Fruit fly (Drosophila melanogaster) whole organism, embryonic: Measurements from ENCODE around the gene wuho.

Source experiments
- BEAF-32 ChIP-seq: fragments of 200-800 bp; sonication (Bioruptor generic); optimal IDR thresholded peaks from 3 replicates; lab custom pipeline; 2017; ENCODE audit warnings: missing biosample characterization, missing genetic modification characterization, mild to moderate bottlenecking, moderate library complexity, missing genetic modification reagents
- CG1024 ChIP-seq: fragments of 200-800 bp; sonication (Bioruptor generic); IDR thresholded peaks from 2 replicates; pipeline ENCODE4 v1.3.6; 2022; ENCODE audit warnings: missing biosample characterization, missing genetic modification characterization
- CG10267 ChIP-seq: fragments of 200-800 bp; sonication (Bioruptor generic); optimal IDR thresholded peaks from 2 replicates; lab custom pipeline; 2018; ENCODE audit warnings: missing biosample characterization, mild to moderate bottlenecking, missing genetic modification characterization, moderate library complexity
- CG10274 ChIP-seq: fragments of 200-800 bp; sonication (Bioruptor generic); optimal IDR thresholded peaks from 3 replicates; lab custom pipeline; 2017; ENCODE audit warnings: missing biosample characterization, mild to moderate bottlenecking, missing genetic modification characterization
- CG10462 ChIP-seq: fragments of 200-800 bp; sonication (Bioruptor generic); optimal IDR thresholded peaks from 2 replicates; lab custom pipeline; 2016; ENCODE audit warnings: missing biosample characterization, missing genetic modification characterization
- CG10543 ChIP-seq: fragments of 200-800 bp; sonication (Bioruptor generic); optimal IDR thresholded peaks from 3 replicates; lab custom pipeline; 2017; ENCODE audit warnings: missing biosample characterization, mild to moderate bottlenecking, missing genetic modification characterization, moderate library complexity
- CG11456 ChIP-seq: fragments of 200-800 bp; sonication (Bioruptor generic); IDR thresholded peaks from 3 replicates; pipeline ENCODE4 v1.3.6; 2022; ENCODE audit warnings: missing biosample characterization, missing genetic modification characterization
- CG11695 ChIP-seq: fragments of 200-800 bp; sonication (Bioruptor generic); IDR thresholded peaks from 3 replicates; pipeline ENCODE4 v1.3.6; 2022; ENCODE audit warnings: missing biosample characterization, missing genetic modification characterization
- CG12219 ChIP-seq: fragments of 200-800 bp; sonication (Bioruptor generic); optimal IDR thresholded peaks from 3 replicates; lab custom pipeline; 2018; ENCODE audit warnings: missing biosample characterization, mild to moderate bottlenecking, missing genetic modification characterization
- CG12769 ChIP-seq: fragments of 200-800 bp; sonication (Bioruptor generic); optimal IDR thresholded peaks from 2 replicates; lab custom pipeline; 2019; ENCODE audit warnings: missing biosample characterization, mild to moderate bottlenecking, missing genetic modification characterization, moderate library complexity
- CG12942 ChIP-seq: fragments of 200-800 bp; sonication (Bioruptor generic); optimal IDR thresholded peaks from 3 replicates; lab custom pipeline; 2016; ENCODE audit warnings: missing biosample characterization, missing genetic modification characterization
- CG13123 ChIP-seq: fragments of 200-800 bp; sonication (Bioruptor generic); optimal IDR thresholded peaks from 2 replicates; lab custom pipeline; 2016; ENCODE audit warnings: missing biosample characterization, missing genetic modification characterization
- CG13287 ChIP-seq: fragments of 200-800 bp; sonication (Bioruptor generic); IDR thresholded peaks from 2 replicates; pipeline ENCODE4 v1.3.6; 2022; ENCODE audit warnings: missing biosample characterization, missing genetic modification characterization; ENCODE audit not compliant: partially characterized antibody
- CG14667 ChIP-seq: fragments of 200-800 bp; sonication (Bioruptor generic); IDR thresholded peaks from 2 replicates; pipeline ENCODE4 v1.3.6; 2022; ENCODE audit warnings: missing biosample characterization, missing genetic modification characterization
- CG16813 ChIP-seq: fragments of 200-800 bp; sonication (Bioruptor generic); IDR thresholded peaks from 3 replicates; pipeline ENCODE4 v1.3.6; 2022; ENCODE audit warnings: missing biosample characterization, missing genetic modification characterization; ENCODE audit not compliant: partially characterized antibody
- CG18262 ChIP-seq: fragments of 200-800 bp; optimal IDR thresholded peaks from 3 replicates; lab custom pipeline; 2019; ENCODE audit warnings: missing biosample characterization, mild to moderate bottlenecking, missing genetic modification characterization, moderate library complexity
- CG2712 ChIP-seq: fragments of 200-800 bp; optimal IDR thresholded peaks from 3 replicates; lab custom pipeline; 2019; ENCODE audit warnings: missing biosample characterization, mild to moderate bottlenecking, missing genetic modification characterization, moderate library complexity
- CG30431 ChIP-seq: fragments of 200-800 bp; sonication (Bioruptor generic); optimal IDR thresholded peaks from 2 replicates; lab custom pipeline; 2017; ENCODE audit warnings: missing biosample characterization, missing genetic modification characterization
- CG6689 ChIP-seq: fragments of 200-800 bp; sonication (Bioruptor generic); IDR thresholded peaks from 2 replicates; pipeline ENCODE4 v1.3.6; 2022; ENCODE audit warnings: missing biosample characterization, missing genetic modification characterization
- CG7556 ChIP-seq: fragments of 200-800 bp; sonication (Bioruptor generic); optimal IDR thresholded peaks from 2 replicates; lab custom pipeline; 2017; ENCODE audit warnings: missing biosample characterization, mild to moderate bottlenecking, missing genetic modification characterization
- CG7928 ChIP-seq: fragments of 200-800 bp; sonication (Bioruptor generic); optimal IDR thresholded peaks from 2 replicates; lab custom pipeline; 2017; ENCODE audit warnings: missing biosample characterization, mild to moderate bottlenecking, missing genetic modification characterization
- CG8290 ChIP-seq, 3 experiments: fragments of 200-800 bp; sonication (Bioruptor generic); optimal IDR thresholded peaks; 2 replicates each; lab custom pipeline; 2016 to 2019; ENCODE audit warnings: missing biosample characterization in 3 of 3, missing genetic modification characterization in 3 of 3, mild to moderate bottlenecking in 2 of 3, moderate library complexity in 1 of 3
- CG8388 ChIP-seq: fragments of 200-800 bp; sonication (Bioruptor generic); optimal IDR thresholded peaks from 2 replicates; lab custom pipeline; 2019; ENCODE audit warnings: missing biosample characterization, mild to moderate bottlenecking, missing genetic modification characterization, moderate library complexity
- CG9727 ChIP-seq: fragments of 200-800 bp; sonication (Bioruptor generic); optimal IDR thresholded peaks from 3 replicates; lab custom pipeline; 2017; ENCODE audit warnings: missing biosample characterization, mild to moderate bottlenecking, missing genetic modification characterization
- CoRest ChIP-seq: fragments of 200-800 bp; sonication (Bioruptor generic); optimal IDR thresholded peaks from 3 replicates; lab custom pipeline; 2018; ENCODE audit warnings: missing biosample characterization, mild to moderate bottlenecking, missing genetic modification characterization, moderate library complexity
- Dip3 ChIP-seq: fragments of 200-800 bp; sonication (Bioruptor generic); optimal IDR thresholded peaks from 3 replicates; lab custom pipeline; 2016; ENCODE audit warnings: missing biosample characterization, missing genetic modification characterization
- Drgx ChIP-seq: fragments of 200-800 bp; sonication (Bioruptor generic); IDR thresholded peaks from 2 replicates; pipeline ENCODE4 v1.3.6; 2022; ENCODE audit warnings: missing biosample characterization, missing genetic modification characterization
- E2f1 ChIP-seq: fragments of 200-800 bp; sonication (Bioruptor generic); IDR thresholded peaks from 2 replicates; pipeline ENCODE4 v1.3.6; 2022; ENCODE audit warnings: missing biosample characterization, missing genetic modification characterization
- Ets65A ChIP-seq: fragments of 200-800 bp; sonication (Bioruptor generic); peaks from one replicate; lab custom pipeline; 2016; ENCODE audit warnings: missing biosample characterization, missing genetic modification characterization
- Gsc ChIP-seq: fragments of 200-800 bp; sonication (Bioruptor generic); IDR thresholded peaks from 2 replicates; pipeline ENCODE4 v1.3.6; 2022; ENCODE audit warnings: missing biosample characterization, missing genetic modification characterization
- H2.0 ChIP-seq: fragments of 200-800 bp; sonication (Bioruptor generic); IDR thresholded peaks from 2 replicates; pipeline ENCODE4 v1.3.6; 2022; ENCODE audit warnings: missing biosample characterization, missing genetic modification characterization
- HHEX ChIP-seq: fragments of 200-800 bp; sonication (Bioruptor generic); optimal IDR thresholded peaks from 3 replicates; lab custom pipeline; 2017; ENCODE audit warnings: missing biosample characterization, mild to moderate bottlenecking, missing genetic modification characterization, missing genetic modification reagents
- Hsf ChIP-seq: fragments of 200-800 bp; sonication (Bioruptor generic); optimal IDR thresholded peaks from 3 replicates; lab custom pipeline; 2016; ENCODE audit warnings: missing biosample characterization, missing genetic modification characterization
- Lpt ChIP-seq: fragments of >200 bp; optimal IDR thresholded peaks from 2 replicates; lab custom pipeline; 2018; ENCODE audit warnings: missing biosample characterization, missing genetic modification characterization
- MTF-1 ChIP-seq: fragments of 200-800 bp; sonication (Bioruptor generic); optimal IDR thresholded peaks from 2 replicates; lab custom pipeline; 2018; ENCODE audit warnings: missing biosample characterization, mild to moderate bottlenecking, missing genetic modification characterization, borderline replicate concordance
- Med ChIP-seq: fragments of 200-800 bp; sonication (Bioruptor generic); peaks from one replicate; lab custom pipeline; 2016; ENCODE audit warnings: missing biosample characterization, missing genetic modification characterization, mild to moderate bottlenecking, inconsistent platforms, moderate library complexity
- NC2β ChIP-seq: fragments of 200-800 bp; sonication (Bioruptor generic); optimal IDR thresholded peaks from 2 replicates; lab custom pipeline; 2016; ENCODE audit warnings: missing biosample characterization, missing genetic modification characterization
- Nf-YB ChIP-seq: fragments of 200-800 bp; sonication (Bioruptor generic); optimal IDR thresholded peaks from 3 replicates; lab custom pipeline; 2019; ENCODE audit warnings: missing biosample characterization, mild to moderate bottlenecking, missing genetic modification characterization, moderate library complexity
- NfI ChIP-seq: fragments of 200-800 bp; sonication (Bioruptor generic); optimal IDR thresholded peaks from 3 replicates; lab custom pipeline; 2018; ENCODE audit warnings: missing biosample characterization, mild to moderate bottlenecking, missing genetic modification characterization, moderate library complexity
- Oaz ChIP-seq: fragments of 200-800 bp; sonication (Bioruptor generic); IDR thresholded peaks from 2 replicates; pipeline ENCODE4 v1.3.6; 2022; ENCODE audit warnings: missing biosample characterization, missing genetic modification characterization
- Six4 ChIP-seq: fragments of 200-800 bp; sonication (Bioruptor generic); optimal IDR thresholded peaks from 2 replicates; lab custom pipeline; 2016; ENCODE audit warnings: missing biosample characterization, missing genetic modification characterization
- Xrp1 ChIP-seq: fragments of 200-800 bp; sonication (Bioruptor generic); IDR thresholded peaks from 2 replicates; pipeline ENCODE4 v1.3.6; 2022; ENCODE audit warnings: missing biosample characterization, missing genetic modification characterization
- aop ChIP-seq: fragments of 200-800 bp; sonication (Bioruptor generic); IDR thresholded peaks from 2 replicates; pipeline ENCODE4 v1.3.6; 2022; ENCODE audit warnings: missing biosample characterization, missing genetic modification characterization
- bcd ChIP-seq: fragments of 200-800 bp; sonication (Bioruptor generic); optimal IDR thresholded peaks from 2 replicates; lab custom pipeline; 2017; ENCODE audit warnings: missing biosample characterization, mild to moderate bottlenecking, missing genetic modification characterization
- bowl ChIP-seq: fragments of 200-800 bp; sonication (Bioruptor generic); IDR thresholded peaks from 2 replicates; pipeline ENCODE4 v1.3.6; 2022; ENCODE audit warnings: missing biosample characterization, missing genetic modification characterization
- ci ChIP-seq: fragments of 200-800 bp; sonication (Bioruptor generic); IDR thresholded peaks from 3 replicates; pipeline ENCODE4 v1.3.6; 2022; ENCODE audit warnings: missing biosample characterization, missing genetic modification characterization
- fd3F ChIP-seq: fragments of 200-800 bp; sonication (Bioruptor generic); optimal IDR thresholded peaks from 2 replicates; lab custom pipeline; 2018; ENCODE audit warnings: missing biosample characterization, mild to moderate bottlenecking, missing genetic modification characterization, moderate library complexity
- scrt ChIP-seq: fragments of 200-800 bp; sonication (Bioruptor generic); optimal IDR thresholded peaks from 2 replicates; lab custom pipeline; 2018; ENCODE audit warnings: missing biosample characterization, mild to moderate bottlenecking, missing genetic modification characterization, moderate library complexity
- toy ChIP-seq: fragments of 200-800 bp; sonication (Bioruptor generic); IDR thresholded peaks from 2 replicates; pipeline ENCODE4 v1.3.6; 2022; ENCODE audit warnings: missing biosample characterization, missing genetic modification characterization

The wuho gene

dm6 chrX:6267187-6267711 is 20.7 kb upstream of the wuho start, which contains the start of gene schlank (continued):
- TF ChIP-seq CG10267 (peak; percentile 39), H2.0 (peak; percentile 63), CG10543 (GFP tag; lab: Kevin White, UChicago) (peak; percentile 49), bcd (GFP tag; lab: Kevin White, UChicago) (peak; percentile 21), E2f1 (GFP tag; lab: Robert Waterston, UW) (peak; percentile 51; the same call in 1 of the 2 replicates), CG18262 (peak; percentile 53), Oaz (GFP tag; lab: Robert Waterston, UW) (peak; percentile 47), CoRest (tag; lab: Kevin White, UChicago) (peak; percentile 68), Hsf (peak; percentile 62), Drgx (GFP tag; lab: Robert Waterston, UW) (0 out of 2 replicates have a peak, but pooled peaks have one; percentile 29), Six4 (GFP tag; lab: Kevin White, UChicago) (peak; percentile 8), CG10462 (GFP tag; lab: Kevin White, UChicago) (peak; percentile 26), CG11456 (GFP tag; lab: Robert Waterston, UW) (peak; percentile 60; the same call in 1 of the 3 replicates), MTF-1 (GFP tag; lab: Kevin White, UChicago) (no peak), aop (GFP tag; lab: Robert Waterston, UW) (0 out of 2 replicates have a peak, but pooled peaks have one; percentile 20), Xrp1 (GFP tag; lab: Robert Waterston, UW) (peak; percentile 46; the same call in 1 of the 2 replicates), scrt (GFP tag; lab: Kevin White, UChicago) (no peak), CG13123 (GFP tag; lab: Kevin White, UChicago) (no peak), NC2β (GFP tag; lab: Kevin White, UChicago) (peak; percentile 60), CG7556 (GFP tag; lab: Kevin White, UChicago) (peak; percentile 16), toy (GFP tag; lab: Robert Waterston, UW) (no peak), BEAF-32 (GFP tag; lab: Kevin White, UChicago) (peak; percentile 33), CG14667 (GFP tag; lab: Robert Waterston, UW) (peak; percentile 39), ci (peak; percentile 81), bowl (GFP tag; lab: Robert Waterston, UW) (no peak), CG1024 (GFP tag; lab: Robert Waterston, UW) (peak; percentile 43; the same call in 1 of the 2 replicates), Med (GFP tag; lab: Kevin White, UChicago) (peak; percentile 85), CG11695 (peak; percentile 51; the same call in 1 of the 3 replicates), CG9727 (GFP tag; lab: Kevin White, UChicago) (peak; percentile 55), CG16813 (GFP tag; lab: Robert Waterston, UW) (no peak), Ets65A (peak; percentile 97), CG8290 (GFP tag; optimal IDR thresholded peaks at IDR 0.05; lab: Kevin White, UChicago) (peak; percentile 46), CG8290 (tag; optimal IDR thresholded peaks at IDR 0.05; lab: Kevin White, UChicago) (peak in 1 of 2 experiments; percentile 72), CG6689 (GFP tag; lab: Robert Waterston, UW) (peak; percentile 67), NfI (peak; percentile 50), CG12769 (tag; lab: Kevin White, UChicago) (peak; percentile 59), CG30431 (GFP tag; lab: Kevin White, UChicago) (peak; percentile 9), CG7928 (GFP tag; lab: Kevin White, UChicago) (peak; percentile 85), CG10274 (no peak), Gsc (GFP tag; lab: Robert Waterston, UW) (no peak), CG13287 (GFP tag; lab: Robert Waterston, UW) (no peak), CG12942 (GFP tag; lab: Kevin White, UChicago) (peak; percentile 29), Nf-YB (no peak), CG12219 (GFP tag; lab: Kevin White, UChicago) (peak; percentile 40), Dip3 (GFP tag; lab: Kevin White, UChicago) (peak; percentile 89), HHEX (peak; percentile 12), CG2712 (tag; lab: Kevin White, UChicago) (peak; percentile 54), Lpt (no peak), CG8388 (peak; percentile 52), fd3F (peak; percentile 22)
